Fruit fly (Drosophila melanogaster) whole organism: ENCODE data around the gene Nnp-1.

Experiments used
- CG8478 ChIP-seq: fragments of >200 bp; optimal IDR thresholded peaks from 2 replicates; lab custom pipeline; 2018; ENCODE audit warnings: inconsistent platforms
- Dll ChIP-seq: fragments of >200 bp; optimal IDR thresholded peaks from 2 replicates; lab custom pipeline; 2017
- pan ChIP-seq: fragments of >200 bp; optimal IDR thresholded peaks from 2 replicates; lab custom pipeline; 2017
- usp ChIP-seq: fragments of >200 bp; optimal IDR thresholded peaks from 2 replicates; lab custom pipeline; 2017; ENCODE audit warnings: missing biosample characterization, missing genetic modification characterization, mixed read lengths

DNA sequence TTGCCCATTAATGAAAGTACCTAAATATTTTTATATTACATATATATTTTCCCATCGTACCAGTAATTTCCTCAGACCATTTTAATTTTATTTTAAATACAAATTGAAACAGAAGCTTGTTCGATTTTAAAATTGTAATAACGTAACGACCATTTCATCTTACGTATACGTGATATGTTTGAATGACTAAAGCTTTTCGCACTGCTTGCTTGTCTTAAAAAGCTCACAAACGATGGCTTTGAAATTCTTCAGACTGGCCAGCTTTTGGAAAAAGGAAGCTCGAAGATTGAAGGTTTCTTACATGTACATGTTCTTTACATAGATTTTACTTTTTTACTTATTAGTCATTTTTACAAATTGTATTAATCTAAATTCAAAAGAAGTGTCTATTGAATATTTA is 33.3 kb downstream of the Nnp-1 start:
- TF ChIP-seq usp (no peak), Dll (no peak), pan (lab: Kevin White, UChicago) (no peak), CG8478 (no peak)
